Fruit fly (Drosophila melanogaster) whole organism, adult: ENCODE measurements around the gene AP-1sigma.

Source experiments
- CG12768 ChIP-seq: fragments of 200-800 bp; sonication (Bioruptor generic); optimal IDR thresholded peaks from 2 replicates; lab custom pipeline; 2017; ENCODE audit warnings: missing biosample characterization, missing genetic modification characterization, mild to moderate bottlenecking, moderate library complexity, missing genetic modification reagents
- CG14711 ChIP-seq: fragments of 200-800 bp; sonication (Bioruptor generic); optimal IDR thresholded peaks from 2 replicates; lab custom pipeline; 2018; ENCODE audit warnings: missing biosample characterization, mild to moderate bottlenecking, missing genetic modification characterization, moderate library complexity
- CG1620 ChIP-seq: fragments of 200-800 bp; sonication (Bioruptor generic); optimal IDR thresholded peaks from 2 replicates; lab custom pipeline; 2016; ENCODE audit warnings: missing biosample characterization, missing genetic modification characterization
- CG33017 ChIP-seq: fragments of 200-800 bp; sonication (Bioruptor generic); optimal IDR thresholded peaks from 2 replicates; lab custom pipeline; 2018; ENCODE audit warnings: missing biosample characterization, mild to moderate bottlenecking, missing genetic modification characterization, moderate library complexity
- CG5204 ChIP-seq: fragments of 200-800 bp; sonication (Bioruptor generic); optimal IDR thresholded peaks from 2 replicates; lab custom pipeline; 2016; ENCODE audit warnings: missing biosample characterization, missing genetic modification characterization
- Clk ChIP-seq: fragments of 200-800 bp; sonication (Bioruptor generic); optimal IDR thresholded peaks from 2 replicates; lab custom pipeline; 2017; ENCODE audit warnings: missing biosample characterization, missing genetic modification characterization
- cnc ChIP-seq, 2 experiments: fragments of >200 bp; optimal IDR thresholded peaks; 2 replicates each; lab custom pipeline; 2017
- kay ChIP-seq: fragments of 200-800 bp; sonication (Bioruptor generic); peaks from one replicate; lab custom pipeline; 2016; ENCODE audit warnings: missing biosample characterization, missing genetic modification characterization, borderline replicate concordance
- tj ChIP-seq: fragments of 200-800 bp; sonication (Bioruptor generic); optimal IDR thresholded peaks from 3 replicates; lab custom pipeline; 2017; ENCODE audit warnings: missing biosample characterization, mild to moderate bottlenecking, missing genetic modification characterization, moderate library complexity
- toe ChIP-seq: fragments of 200-800 bp; sonication (Bioruptor generic); optimal IDR thresholded peaks from 2 replicates; lab custom pipeline; 2016; ENCODE audit warnings: missing biosample characterization, missing genetic modification characterization

DNA sequence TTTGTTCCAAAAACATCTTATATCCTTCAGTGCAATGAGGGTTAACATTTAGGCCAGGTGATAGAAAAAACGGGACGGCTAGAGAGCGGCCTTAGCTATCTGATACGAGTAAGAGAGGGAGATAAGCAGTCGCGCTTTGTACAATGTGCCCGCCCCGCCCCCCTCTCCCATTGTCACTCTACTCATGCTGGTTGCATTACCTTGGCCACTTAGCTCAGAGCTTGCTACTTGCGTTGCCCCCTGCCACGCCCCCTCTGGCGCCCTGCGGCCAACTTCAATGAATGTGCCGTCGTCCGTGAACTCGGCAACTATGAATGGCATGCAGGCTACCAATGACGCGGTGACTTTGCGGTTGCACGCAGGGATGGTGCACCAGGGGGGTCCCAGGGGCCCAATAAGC is 13.3 kb downstream of the AP-1sigma start:
- TF ChIP-seq CG12768 (GFP tag; lab: Kevin White, UChicago) (no peak), CG33017 (tag; lab: Kevin White, UChicago) (no peak), CG14711 (tag; lab: Kevin White, UChicago) (no peak), cnc (optimal IDR thresholded peaks at IDR 0.05; lab: Kevin White, UChicago) (no peak), toe (GFP tag; lab: Kevin White, UChicago) (no peak), CG5204 (no peak), kay (GFP tag; lab: Kevin White, UChicago) (no peak), CG1620 (GFP tag; lab: Kevin White, UChicago) (no peak), Clk (GFP tag; lab: Kevin White, UChicago) (no peak), tj (GFP tag; lab: Kevin White, UChicago) (no peak)
